Worm (Caenorhabditis elegans): Measurements from ENCODE around the gene C47A4.3.

Gene C47A4.3

ce11 chrIV:13696900-13697299, 45.2 kb downstream of the C47A4.3 start:
- TF ChIP-seq unc-62 (GFP tag; optimal IDR thresholded peaks at IDR 0.05), result no peak

ce11 chrIV:13695720-13696364, 46.3 kb downstream of the C47A4.3 start:
- TF ChIP-seq unc-62 (GFP tag; optimal IDR thresholded peaks at IDR 0.05), result peak; percentile 27

- TF ChIP-seq unc-62 (GFP tag; optimal IDR thresholded peaks at IDR 0.05), result no peak
Measured at ce11 chrIV:13695302-13695701, 46.8 kb downstream of the C47A4.3 start.

- no peak for TF ChIP-seq unc-62 (GFP tag; optimal IDR thresholded peaks at IDR 0.05)
Measured at ce11 chrIV:13694600-13694999, 47.5 kb downstream of the C47A4.3 start.

- TF ChIP-seq unc-62 (GFP tag; optimal IDR thresholded peaks at IDR 0.05), result no peak
Measured at ce11 chrIV:13693976-13694375, 48.2 kb downstream of the C47A4.3 start.

DNA sequence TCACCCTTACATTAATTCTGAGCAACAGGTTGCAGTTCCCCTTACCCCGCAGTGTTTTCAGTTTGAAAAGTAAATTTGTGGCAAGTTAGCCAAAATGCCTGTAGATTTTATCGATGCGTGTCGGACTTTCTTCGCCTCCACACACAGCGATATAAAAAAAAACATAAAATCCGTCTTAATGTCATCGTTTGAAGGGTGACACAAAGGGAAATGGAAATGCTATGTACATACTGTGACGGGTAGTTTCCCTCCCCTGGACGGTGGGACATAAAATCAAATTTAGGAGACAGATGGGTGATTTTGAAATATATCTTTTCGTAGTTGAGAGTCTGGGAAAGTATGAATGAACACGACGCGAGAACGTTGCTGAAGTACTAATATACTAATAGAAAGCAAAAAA, 49.6 kb downstream of the C47A4.3 start:
- TF ChIP-seq unc-62 (GFP tag; optimal IDR thresholded peaks at IDR 0.05), result no peak
